Fruit fly (Drosophila melanogaster) whole organism: ENCODE measurements around the gene CG10587.

Experiments used
- CG8478 ChIP-seq: fragments of >200 bp; optimal IDR thresholded peaks from 2 replicates; lab custom pipeline; 2018; ENCODE audit warnings: inconsistent platforms
- Dll ChIP-seq: fragments of >200 bp; optimal IDR thresholded peaks from 2 replicates; lab custom pipeline; 2017
- EcR ChIP-seq, 2 experiments: fragments of >200 bp; optimal IDR thresholded peaks; 2 replicates each; lab custom pipeline; 2017; ENCODE audit warnings: missing biosample characterization in 2 of 2, missing genetic modification characterization in 2 of 2, missing genetic modification reagents in 2 of 2
- pan ChIP-seq: fragments of >200 bp; optimal IDR thresholded peaks from 2 replicates; lab custom pipeline; 2017
- psq ChIP-seq: fragments of >200 bp; optimal IDR thresholded peaks from 2 replicates; lab custom pipeline; 2017
- usp ChIP-seq: fragments of >200 bp; optimal IDR thresholded peaks from 2 replicates; lab custom pipeline; 2017; ENCODE audit warnings: missing biosample characterization, missing genetic modification characterization, mixed read lengths

The CG10587 gene

DNA sequence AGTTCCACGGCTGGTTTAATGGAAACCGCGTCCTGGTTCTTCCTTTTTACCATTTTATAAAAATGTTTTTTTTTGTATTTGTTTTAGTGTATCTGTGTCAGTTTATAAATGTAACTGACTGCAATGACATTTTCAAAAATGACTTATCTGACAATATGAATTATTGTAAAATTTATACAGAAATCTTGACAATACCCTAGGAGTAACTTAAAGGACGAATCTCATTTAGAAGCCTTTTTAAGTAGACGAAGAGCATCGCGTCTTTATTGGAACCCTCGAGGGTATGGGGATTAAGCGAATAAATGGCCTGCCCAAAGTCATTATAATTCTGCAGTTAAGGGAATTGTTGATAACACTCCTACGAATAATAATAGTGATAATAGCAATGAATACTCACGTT, 4.3 kb upstream of the CG10587 start, which contains the start of gene CG12983:
Gene CG12983, minus strand, starts transcription at position 101 of the 400 bp plus-strand sequence.
- TF ChIP-seq EcR (GFP tag; optimal IDR thresholded peaks at IDR 0.05; lab: Kevin White, UChicago) (no peak), usp (GFP tag; lab: Kevin White, UChicago) (no peak), CG8478 (lab: Kevin White, UChicago) (no peak), psq (lab: Kevin White, UChicago) (no peak), Dll (no peak), pan (lab: Kevin White, UChicago) (no peak)

DNA sequence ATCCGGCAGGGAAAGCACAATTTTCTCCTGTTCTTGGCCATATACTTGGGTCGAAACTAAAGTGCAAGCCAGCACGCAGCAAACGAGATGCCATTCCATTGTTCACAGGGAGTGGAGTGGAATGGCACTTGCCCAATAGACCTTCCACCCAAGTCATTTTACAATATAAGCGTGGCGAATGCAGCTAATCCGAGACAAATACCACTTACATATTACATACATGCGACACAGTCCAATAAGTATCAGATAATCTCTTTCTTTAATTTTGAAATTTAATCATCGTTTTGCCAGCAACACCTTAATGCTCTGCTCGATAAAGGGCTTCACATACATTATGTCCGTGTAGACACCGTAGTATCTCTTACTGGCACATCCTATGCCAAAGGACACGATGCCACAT, 1.1 kb downstream of the CG10587 start, which contains the start of gene CG11037:
Gene CG11037, minus strand, starts transcription at position 101 of the 400 bp plus-strand sequence.
- no peak for TF ChIP-seq Dll
- TF ChIP-seq pan (lab: Kevin White, UChicago): no peak
- no peak for TF ChIP-seq usp (GFP tag; lab: Kevin White, UChicago)

DNA sequence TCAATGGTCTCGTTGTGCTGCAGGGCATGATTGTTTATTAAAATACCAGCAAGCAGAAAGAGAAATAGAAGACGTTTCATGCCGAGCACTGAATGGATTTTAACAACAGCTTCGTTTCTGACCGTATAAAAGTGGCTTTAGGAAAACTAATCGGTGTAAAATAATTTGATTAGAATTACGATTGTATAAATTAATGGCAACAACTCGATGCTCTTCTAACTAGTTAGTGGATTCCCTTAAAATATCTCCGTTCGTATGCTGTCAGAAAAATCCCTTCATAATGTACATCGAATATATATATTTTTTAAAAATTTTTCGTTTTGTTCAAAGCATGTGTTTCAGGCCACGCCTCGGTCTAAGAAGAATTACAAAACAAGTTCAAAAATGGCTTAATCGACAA, 5.7 kb downstream of the CG10587 start, which contains the start of the genes Sems and CG10588:
Gene Sems, minus strand, starts transcription at position 101 of the 400 bp plus-strand sequence.
Gene CG10588, plus strand, starts transcription at position 285 of the 400 bp plus-strand sequence.
- TF ChIP-seq usp (GFP tag; lab: Kevin White, UChicago): no peak
- no peak for TF ChIP-seq CG8478 (lab: Kevin White, UChicago)
- no peak for TF ChIP-seq Dll
- TF ChIP-seq psq (lab: Kevin White, UChicago): no peak
- no peak for TF ChIP-seq EcR (GFP tag; optimal IDR thresholded peaks at IDR 0.05; lab: Kevin White, UChicago)

DNA sequence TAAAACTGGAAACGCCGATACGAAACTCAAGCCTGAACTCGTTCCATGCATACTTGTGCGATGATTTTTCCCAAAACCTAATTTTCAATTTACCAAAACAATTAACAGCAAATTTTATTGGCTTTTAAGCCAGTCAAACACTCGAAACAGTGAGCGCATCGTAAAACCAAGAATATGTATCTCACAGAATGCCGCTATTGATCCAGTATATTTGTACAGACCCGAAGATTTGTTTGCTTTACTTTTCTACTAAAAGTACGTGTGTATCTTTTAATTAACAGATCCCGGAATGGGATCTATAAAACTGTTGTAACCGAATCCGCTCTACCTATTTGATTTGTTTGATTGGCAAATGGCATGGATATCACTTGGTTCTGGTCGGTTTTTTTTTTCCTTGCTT, 8.2 kb downstream of the CG10587 start:
- TF ChIP-seq CG8478 (lab: Kevin White, UChicago) (no peak), pan (lab: Kevin White, UChicago) (no peak), psq (lab: Kevin White, UChicago) (no peak), usp (GFP tag; lab: Kevin White, UChicago) (no peak), EcR (GFP tag; optimal IDR thresholded peaks at IDR 0.05; lab: Kevin White, UChicago) (no peak), Dll (no peak)

DNA sequence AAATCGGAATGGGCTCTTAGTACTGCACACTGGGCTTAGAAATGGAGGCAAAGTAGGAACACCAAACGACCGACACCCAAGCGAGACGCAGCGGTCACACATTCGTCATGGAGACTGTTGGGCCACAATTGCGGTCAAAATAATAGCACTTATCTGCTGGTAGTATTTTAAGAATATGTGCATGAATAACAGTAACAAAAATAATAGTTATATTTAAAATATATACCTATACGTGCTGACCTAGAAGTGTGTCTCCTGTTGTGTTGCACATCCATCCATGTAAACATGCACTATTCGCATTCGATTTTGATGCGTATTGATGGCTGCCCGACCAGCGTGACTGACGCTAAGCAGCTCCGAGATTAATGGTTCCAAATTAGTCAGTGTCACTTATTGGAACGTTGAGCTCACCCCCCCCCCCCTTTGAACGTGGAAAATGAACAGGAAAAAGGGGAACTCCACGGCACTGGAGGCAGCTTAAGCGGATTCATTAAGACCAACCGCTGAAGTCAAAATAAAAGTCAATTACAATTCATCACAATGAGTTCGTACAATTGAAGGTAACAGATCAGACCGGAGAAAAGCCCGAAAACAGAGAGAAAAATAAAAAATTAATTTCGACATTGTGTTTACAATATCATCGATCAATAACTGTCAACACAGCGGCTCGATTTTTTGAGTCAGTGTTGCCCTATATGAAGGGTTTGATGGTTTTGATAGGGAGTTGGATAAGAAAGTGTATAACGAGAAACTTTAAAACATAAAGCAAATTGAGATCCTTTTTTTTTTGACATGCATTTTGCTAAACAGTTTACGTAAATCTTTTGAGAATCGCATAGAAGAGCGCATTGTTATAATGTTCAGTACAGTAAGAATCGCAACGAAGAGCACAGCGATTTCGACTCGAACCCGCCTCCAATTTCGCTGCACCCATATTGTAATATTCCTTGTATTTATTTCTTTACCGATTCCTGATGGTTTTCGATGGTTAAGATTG, 9.4 kb downstream of the CG10587 start:
- TF ChIP-seq CG8478 (lab: Kevin White, UChicago): no peak
- TF ChIP-seq psq (lab: Kevin White, UChicago): no peak
- no peak for TF ChIP-seq EcR (GFP tag; optimal IDR thresholded peaks at IDR 0.05; lab: Kevin White, UChicago)
- TF ChIP-seq Dll: no peak
- TF ChIP-seq usp (GFP tag; lab: Kevin White, UChicago): no peak
- TF ChIP-seq pan (lab: Kevin White, UChicago): no peak

DNA sequence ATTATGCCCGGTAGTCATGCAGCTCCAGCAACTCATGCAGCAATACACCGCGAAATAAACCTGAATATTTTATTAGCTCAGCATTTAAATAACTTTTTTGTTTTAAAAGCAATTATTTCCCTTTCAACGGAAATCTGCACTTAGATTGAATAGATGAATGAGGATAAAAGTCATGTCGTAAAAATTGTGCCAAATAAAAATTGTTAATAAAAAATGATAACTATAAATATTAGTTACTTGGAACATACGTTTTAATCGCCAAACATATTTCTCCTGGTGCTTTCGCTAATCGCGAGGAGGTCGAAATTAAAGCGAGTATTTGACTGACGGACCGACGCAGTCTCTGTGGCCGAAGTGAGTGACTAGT, 10.3 kb downstream of the CG10587 start:
- no peak for TF ChIP-seq usp (GFP tag; lab: Kevin White, UChicago)
- no peak for TF ChIP-seq Dll
- no peak for TF ChIP-seq EcR (GFP tag; optimal IDR thresholded peaks at IDR 0.05; lab: Kevin White, UChicago)
- TF ChIP-seq CG8478 (lab: Kevin White, UChicago): no peak
- TF ChIP-seq psq (lab: Kevin White, UChicago): no peak
- TF ChIP-seq pan (lab: Kevin White, UChicago): no peak

DNA sequence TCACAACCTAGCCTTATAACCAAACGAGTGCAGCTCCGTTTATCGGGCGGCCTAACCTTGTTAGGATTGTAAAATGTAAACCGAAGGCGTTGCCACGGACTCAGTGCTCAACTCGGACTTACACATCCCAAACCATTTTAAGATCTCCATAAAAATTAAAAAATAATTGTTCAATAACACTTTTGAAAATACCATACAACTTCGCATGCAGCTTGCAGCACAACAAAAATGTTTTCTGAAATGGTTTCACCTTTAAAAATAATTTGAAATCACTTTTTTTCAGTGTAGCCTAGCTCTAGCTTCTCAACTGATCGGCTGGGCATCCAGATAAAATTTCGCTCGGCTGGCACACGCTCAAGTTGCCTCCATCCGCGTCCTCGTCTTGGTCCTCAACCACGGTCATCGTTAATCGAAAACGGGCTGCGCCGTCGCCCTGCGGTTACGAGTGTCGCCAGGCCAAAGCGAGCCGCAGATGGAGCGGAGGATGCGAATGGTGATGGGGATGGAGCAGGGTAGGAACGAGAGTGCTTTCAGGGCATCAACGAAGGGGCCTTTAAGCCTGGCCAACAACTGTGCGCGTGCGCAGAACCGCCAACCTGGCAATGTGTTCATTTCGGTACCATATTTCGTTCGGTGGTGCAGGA, 10.8 kb downstream of the CG10587 start:
- TF ChIP-seq Dll: peak; percentile 34
- TF ChIP-seq pan (lab: Kevin White, UChicago): no peak

DNA sequence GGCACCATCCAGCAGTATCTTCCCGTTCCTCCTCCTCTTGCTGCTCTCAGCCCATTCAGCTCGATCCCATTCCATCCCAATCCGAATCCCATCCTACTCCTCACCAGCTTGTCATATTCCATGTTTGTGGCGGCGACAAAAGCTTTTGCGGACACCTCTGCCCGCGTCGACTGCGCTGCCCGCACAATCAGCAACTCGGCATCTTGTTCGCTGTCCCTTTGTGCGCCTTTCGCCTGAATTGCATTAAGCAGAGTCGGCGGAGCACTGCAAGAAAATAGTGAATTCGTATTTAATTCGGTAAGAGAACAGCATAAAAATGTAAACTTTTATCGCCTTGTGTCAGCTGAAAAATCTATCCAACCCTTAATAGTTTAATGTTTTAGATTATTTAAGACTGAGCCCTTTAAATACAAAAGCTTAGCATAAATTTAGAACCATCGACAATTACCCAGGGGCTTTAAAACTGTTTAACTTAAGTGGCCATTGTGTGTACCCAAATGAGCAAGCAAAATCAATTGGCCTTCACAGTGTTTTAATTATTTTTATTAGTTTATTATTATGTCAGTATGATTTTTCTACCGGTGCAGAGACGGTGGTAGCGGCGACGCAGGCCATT, 11.7 kb downstream of the CG10587 start:
- no peak for TF ChIP-seq usp (GFP tag; lab: Kevin White, UChicago)
- TF ChIP-seq pan (lab: Kevin White, UChicago): no peak

DNA sequence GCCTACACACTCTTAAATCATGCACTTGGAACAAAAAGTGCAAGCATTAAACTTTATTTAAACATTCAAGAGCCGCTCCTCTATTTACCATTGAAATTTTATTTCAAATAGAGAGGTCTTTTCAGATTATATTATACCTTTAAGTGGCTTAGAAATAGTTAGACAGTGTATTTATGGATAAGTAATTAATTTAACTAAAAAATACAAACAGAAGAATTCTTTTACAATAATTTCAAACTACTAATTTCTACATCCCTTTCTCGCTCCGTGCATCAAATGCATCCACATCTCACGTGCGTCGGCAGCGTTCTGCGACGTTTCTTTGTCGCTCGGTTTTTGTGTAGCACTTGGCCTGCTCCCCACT, 12.2 kb downstream of the CG10587 start:
- TF ChIP-seq CG8478 (lab: Kevin White, UChicago): no peak
- no peak for TF ChIP-seq Dll
- TF ChIP-seq usp (GFP tag; lab: Kevin White, UChicago): no peak
- no peak for TF ChIP-seq EcR (GFP tag; optimal IDR thresholded peaks at IDR 0.05; lab: Kevin White, UChicago)
- no peak for TF ChIP-seq pan (lab: Kevin White, UChicago)
- no peak for TF ChIP-seq psq (lab: Kevin White, UChicago)

DNA sequence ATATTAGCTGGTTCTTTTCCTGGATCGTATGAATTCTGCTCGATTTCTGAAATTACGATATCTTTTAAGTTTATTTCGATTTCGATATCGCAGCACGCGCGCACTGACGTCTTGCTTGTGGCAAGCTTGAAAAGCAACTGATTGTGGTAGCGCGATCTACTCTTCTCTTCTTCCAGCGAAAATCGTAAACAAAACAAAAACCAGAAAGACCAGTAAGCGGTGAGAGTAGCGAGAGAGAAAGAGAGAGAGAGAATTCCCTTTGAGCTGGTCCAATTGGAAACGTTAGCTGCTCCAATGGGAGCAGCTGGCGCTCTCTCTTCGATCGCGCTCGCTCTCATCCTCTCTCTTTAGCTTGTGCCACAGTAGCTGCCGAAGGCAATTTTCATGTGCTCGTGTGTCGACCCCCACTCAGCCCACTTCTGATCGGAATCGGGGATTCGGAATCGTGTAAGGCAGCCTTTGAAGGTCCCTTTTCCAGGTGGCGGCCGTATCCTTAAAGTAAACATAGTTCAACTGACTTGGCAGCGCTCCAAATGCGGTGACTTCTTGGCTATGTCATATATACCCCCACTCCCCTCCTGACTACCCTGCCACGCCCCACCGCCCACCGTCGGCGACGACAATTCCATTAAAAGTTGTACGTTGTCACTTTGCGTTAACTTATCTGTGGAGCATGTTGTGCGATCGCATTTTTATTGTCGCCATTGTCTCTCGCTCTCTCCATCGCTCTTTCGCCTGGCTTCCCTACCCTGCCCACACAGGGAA, 12.8 kb downstream of the CG10587 start, which contains the start of gene fng:
Gene fng, minus strand, starts transcription at position 142 of the 765 bp plus-strand sequence.
- TF ChIP-seq usp (GFP tag; lab: Kevin White, UChicago) (no peak), Dll (peak; percentile 83), psq (lab: Kevin White, UChicago) (no peak)

DNA sequence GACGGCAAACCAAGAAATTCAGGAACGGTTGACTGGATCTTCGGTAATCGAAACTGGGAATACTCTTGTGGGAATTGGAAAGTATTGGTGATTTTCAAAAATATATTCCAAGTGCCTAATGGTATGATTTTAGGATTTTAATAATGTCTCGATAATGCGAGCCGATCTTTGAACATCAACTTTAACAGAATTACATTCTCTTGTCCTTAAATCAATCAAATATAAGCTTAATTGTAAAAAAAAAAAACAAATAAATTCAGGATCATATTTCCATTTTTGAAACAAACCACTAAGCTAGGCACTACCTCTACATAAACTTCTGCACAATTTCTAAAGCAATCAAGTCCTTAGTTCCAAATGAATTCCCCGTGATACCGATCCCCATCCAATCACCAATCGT, 14.0 kb downstream of the CG10587 start:
- TF ChIP-seq Dll: no peak
- TF ChIP-seq EcR (GFP tag; optimal IDR thresholded peaks at IDR 0.05; lab: Kevin White, UChicago): no peak
- TF ChIP-seq psq (lab: Kevin White, UChicago): no peak
- TF ChIP-seq pan (lab: Kevin White, UChicago): no peak
- TF ChIP-seq usp (GFP tag; lab: Kevin White, UChicago): no peak
- no peak for TF ChIP-seq CG8478 (lab: Kevin White, UChicago)
